Fruit fly (Drosophila melanogaster) whole organism, wandering third instar larva: Measurements from ENCODE around the gene hiro.

ENCODE experiments used
- GATAd ChIP-seq: sonication (Bioruptor generic); optimal IDR thresholded peaks from 2 replicates; lab custom pipeline; 2016; ENCODE audit warnings: missing biosample characterization, missing genetic modification characterization
- br ChIP-seq: fragments of 200-800 bp; sonication (Bioruptor generic); optimal IDR thresholded peaks from 2 replicates; lab custom pipeline; 2016; ENCODE audit warnings: missing biosample characterization, missing genetic modification characterization
- dsf ChIP-seq: sonication (Bioruptor generic); optimal IDR thresholded peaks from 2 replicates; lab custom pipeline; 2016; ENCODE audit warnings: missing biosample characterization, missing genetic modification characterization, borderline replicate concordance
- psq ChIP-seq: fragments of 200-800 bp; sonication (Bioruptor generic); optimal IDR thresholded peaks from 3 replicates; lab custom pipeline; 2017; ENCODE audit warnings: missing biosample characterization, mild to moderate bottlenecking, missing genetic modification characterization, moderate library complexity
- sv ChIP-seq: fragments of 200-800 bp; sonication (Bioruptor generic); optimal IDR thresholded peaks from 3 replicates; lab custom pipeline; 2016; ENCODE audit warnings: missing biosample characterization, missing genetic modification characterization

- no peak for TF ChIP-seq sv
- TF ChIP-seq psq = no peak
- no peak for TF ChIP-seq GATAd (GFP tag; lab: Kevin White, UChicago)
- no peak for TF ChIP-seq br
- TF ChIP-seq dsf (GFP tag; lab: Kevin White, UChicago) = no peak
Measured at dm6 chr3L:675856-676255, 11.9 kb downstream of the hiro start.
